Worm (Caenorhabditis elegans) whole organism, early embryonic: ENCODE results near the gene dgn-3.
"Not testable (repeated sequence)": the region's sequence is repeated elsewhere in the genome, so short reads cannot be mapped to it uniquely, and the experiment has no call there.

Experiments used
- B0310.2 ChIP-seq: sonication (generic microtip); optimal IDR thresholded peaks from 2 replicates; lab custom pipeline; 2016; ENCODE audit warnings: mild to moderate bottlenecking, missing genetic modification characterization, missing compliant biosample characterization
- F13C5.2 ChIP-seq: sonication (generic microtip); optimal IDR thresholded peaks from 2 replicates; lab custom pipeline; 2017; ENCODE audit warnings: mild to moderate bottlenecking, missing genetic modification characterization, inconsistent platforms, missing compliant biosample characterization
- aly-1 ChIP-seq: sonication (generic microtip); optimal IDR thresholded peaks from 2 replicates; lab custom pipeline; 2016; ENCODE audit warnings: missing genetic modification characterization, missing compliant biosample characterization
- ama-1 ChIP-seq: fragments of 150-350 bp; optimal IDR thresholded peaks from 2 replicates; lab custom pipeline; 2014
- ceh-13 ChIP-seq: fragments of 200-800 bp; sonication (Bioruptor generic); optimal IDR thresholded peaks from 2 replicates; lab custom pipeline; 2018; ENCODE audit warnings: mild to moderate bottlenecking, missing genetic modification characterization, missing compliant biosample characterization
- ceh-36 ChIP-seq: sonication (generic microtip); optimal IDR thresholded peaks from 2 replicates; lab custom pipeline; 2016; ENCODE audit warnings: missing genetic modification characterization, inconsistent platforms, missing compliant biosample characterization
- ets-7 ChIP-seq: sonication (generic microtip); optimal IDR thresholded peaks from 2 replicates; lab custom pipeline; 2016; ENCODE audit warnings: missing genotype, missing genetic modification characterization, missing compliant biosample characterization
- flt-1 ChIP-seq: fragments of 200-800 bp; sonication (Bioruptor generic); IDR thresholded peaks from 2 replicates; pipeline ENCODE4 v1.3.6; 2022; ENCODE audit warnings: missing genetic modification characterization, missing compliant biosample characterization
- hmbx-1 ChIP-seq: sonication (generic microtip); optimal IDR thresholded peaks from 2 replicates; lab custom pipeline; 2016; ENCODE audit warnings: mild to moderate bottlenecking, missing genetic modification characterization, missing compliant biosample characterization
- hmg-4 ChIP-seq: fragments of 200-800 bp; sonication (Bioruptor generic); optimal IDR thresholded peaks from 2 replicates; lab custom pipeline; 2018; ENCODE audit warnings: mild to moderate bottlenecking, missing genetic modification characterization, missing compliant biosample characterization
- hnd-1 ChIP-seq: sonication (generic microtip); optimal IDR thresholded peaks from 2 replicates; lab custom pipeline; 2016; ENCODE audit warnings: missing genetic modification characterization, missing compliant biosample characterization
- pes-1 ChIP-seq: fragments of 200-800 bp; sonication (Bioruptor generic); IDR thresholded peaks from 2 replicates; pipeline ENCODE4 v1.3.6; 2022; ENCODE audit warnings: missing genetic modification reagents, missing genetic modification characterization, missing compliant biosample characterization
- scrt-1 ChIP-seq: fragments of 200-800 bp; sonication (Bioruptor generic); IDR thresholded peaks from 2 replicates; pipeline ENCODE4 v1.3.6; 2022; ENCODE audit warnings: missing genetic modification characterization, missing compliant biosample characterization
- sea-1 ChIP-seq: fragments of 200-800 bp; sonication (Bioruptor generic); conservative IDR thresholded peaks from 2 replicates; pipeline ENCODE4 v1.3.6; 2022; ENCODE audit warnings: missing genetic modification characterization, missing compliant biosample characterization
- tbx-11 ChIP-seq: fragments of 200-800 bp; sonication (Bioruptor generic); IDR thresholded peaks from 2 replicates; pipeline ENCODE4 v1.3.6; 2022; ENCODE audit warnings: missing genetic modification characterization, missing compliant biosample characterization
- tbx-37 ChIP-seq: fragments of 200-800 bp; sonication (Bioruptor generic); conservative IDR thresholded peaks from 2 replicates; pipeline ENCODE4 v1.3.6; 2022; ENCODE audit warnings: missing genetic modification reagents, missing genetic modification characterization, missing compliant biosample characterization
- tra-4 ChIP-seq: sonication (generic microtip); optimal IDR thresholded peaks from 2 replicates; lab custom pipeline; 2017; ENCODE audit warnings: missing genetic modification characterization, missing compliant biosample characterization

dgn-3 gene

ce11 chrX:1737606-1738005 is 7.9 kb downstream of the dgn-3 start, which contains the start of gene F07G6.10:
F07G6.10 (plus strand) TSS chrX:1737906.
- TF ChIP-seq aly-1 (tag; lab: Kevin White, UChicago) (no peak), tra-4 (tag; lab: Kevin White, UChicago) (no peak), flt-1 (GFP tag; lab: Robert Waterston, UW) (no peak), B0310.2 (tag; lab: Kevin White, UChicago) (no peak), hmg-4 (GFP tag; lab: Kevin White, UChicago) (no peak), tbx-11 (GFP tag; lab: Robert Waterston, UW) (no peak), ama-1 (lab: Kevin White, UChicago) (no peak), sea-1 (GFP tag; lab: Robert Waterston, UW) (no peak), hnd-1 (tag; lab: Kevin White, UChicago) (no peak), pes-1 (GFP tag; lab: Robert Waterston, UW) (no peak), ets-7 (no peak), F13C5.2 (tag; lab: Kevin White, UChicago) (no peak), hmbx-1 (tag; lab: Kevin White, UChicago) (no peak), ceh-13 (GFP tag; lab: Kevin White, UChicago) (no peak), ceh-36 (no peak), scrt-1 (no peak), tbx-37 (GFP tag; lab: Robert Waterston, UW) (no peak)

ce11 chrX:1742530-1742929 is 12.9 kb downstream of the dgn-3 start, which contains the start of gene Y75D11A.2:
Y75D11A.2 (plus strand) TSS chrX:1742830.
- not testable (repeated sequence) for TF ChIP-seq hnd-1 (tag; lab: Kevin White, UChicago); flt-1 (GFP tag; lab: Robert Waterston, UW); B0310.2 (tag; lab: Kevin White, UChicago)

ce11 chrX:1746117-1746516 is 16.5 kb downstream of the dgn-3 start, which contains the start of gene Y75D11A.3:
Y75D11A.3 (minus strand) TSS chrX:1746217.
- TF ChIP-seq hmbx-1 (tag; lab: Kevin White, UChicago); scrt-1; tbx-11 (GFP tag; lab: Robert Waterston, UW): not testable (repeated sequence)

ce11 chrX:1748476-1748875 is 18.8 kb downstream of the dgn-3 start, which contains the start of gene Y75D11A.6:
Y75D11A.6 (minus strand) TSS chrX:1748576.
- TF ChIP-seq flt-1 (GFP tag; lab: Robert Waterston, UW); ets-7; ama-1 (lab: Kevin White, UChicago): not testable (repeated sequence)

ce11 chrX:1769636-1770035 is 40.0 kb downstream of the dgn-3 start:
- no peak for TF ChIP-seq hmg-4 (GFP tag; lab: Kevin White, UChicago)
- TF ChIP-seq B0310.2 (tag; lab: Kevin White, UChicago) = no peak
- TF ChIP-seq ama-1 (lab: Kevin White, UChicago) = no peak
- TF ChIP-seq F13C5.2 (tag; lab: Kevin White, UChicago) = no peak
- no peak for TF ChIP-seq hmbx-1 (tag; lab: Kevin White, UChicago)
- no peak for TF ChIP-seq ets-7
- TF ChIP-seq ceh-36 = no peak
- TF ChIP-seq flt-1 (GFP tag; lab: Robert Waterston, UW) = no peak
- TF ChIP-seq hnd-1 (tag; lab: Kevin White, UChicago) = no peak
- TF ChIP-seq sea-1 (GFP tag; lab: Robert Waterston, UW) = no peak
- TF ChIP-seq ceh-13 (GFP tag; lab: Kevin White, UChicago) = no peak
- no peak for TF ChIP-seq scrt-1

- TF ChIP-seq scrt-1 (no peak), F13C5.2 (tag; lab: Kevin White, UChicago) (no peak), pes-1 (GFP tag; lab: Robert Waterston, UW) (no peak), ama-1 (lab: Kevin White, UChicago) (no peak), tbx-37 (GFP tag; lab: Robert Waterston, UW) (no peak), hmg-4 (GFP tag; lab: Kevin White, UChicago) (no peak), hnd-1 (tag; lab: Kevin White, UChicago) (no peak), B0310.2 (tag; lab: Kevin White, UChicago) (no peak), ets-7 (no peak), ceh-36 (no peak), tbx-11 (GFP tag; lab: Robert Waterston, UW) (no peak), tra-4 (tag; lab: Kevin White, UChicago) (no peak)
These were observed 48.3 kb downstream of the dgn-3 start, which contains the start of gene elc-2 for ce11 chrX:1777988-1778387. elc-2 (minus strand) TSS chrX:1778088.
